Fruit fly (Drosophila melanogaster) whole organism, wandering third instar larva: Measurements from ENCODE around the gene CG3635.

Experiments
- CG32264 ChIP-seq: fragments of 200-800 bp; sonication (Bioruptor generic); optimal IDR thresholded peaks from 2 replicates; lab custom pipeline; 2016; ENCODE audit warnings: missing biosample characterization, missing genetic modification characterization
- CG9705 ChIP-seq: fragments of 200-800 bp; sonication (Bioruptor generic); optimal IDR thresholded peaks from 2 replicates; lab custom pipeline; 2018; ENCODE audit warnings: missing biosample characterization, mild to moderate bottlenecking, missing genetic modification characterization
- CrebA ChIP-seq: fragments of 200-800 bp; sonication (Bioruptor generic); optimal IDR thresholded peaks from 2 replicates; lab custom pipeline; 2016; ENCODE audit warnings: missing biosample characterization, mild to moderate bottlenecking, missing genetic modification characterization, borderline replicate concordance
- Dfd ChIP-seq: fragments of >200 bp; optimal IDR thresholded peaks from 2 replicates; lab custom pipeline; 2017; ENCODE audit warnings: missing biosample characterization, missing genetic modification characterization
- GATAd ChIP-seq: sonication (Bioruptor generic); optimal IDR thresholded peaks from 2 replicates; lab custom pipeline; 2016; ENCODE audit warnings: missing biosample characterization, missing genetic modification characterization
- HLH106 ChIP-seq: fragments of 200-800 bp; optimal IDR thresholded peaks from 3 replicates; lab custom pipeline; 2019; ENCODE audit warnings: missing biosample characterization, mild to moderate bottlenecking, missing genetic modification characterization, moderate library complexity
- Hnf4 ChIP-seq: fragments of 200-800 bp; sonication (Bioruptor generic); optimal IDR thresholded peaks from 2 replicates; lab custom pipeline; 2016; ENCODE audit warnings: missing biosample characterization, mild to moderate bottlenecking, missing genetic modification characterization
- Hr78 ChIP-seq: fragments of >200 bp; optimal IDR thresholded peaks from 2 replicates; lab custom pipeline; 2017; ENCODE audit warnings: missing biosample characterization, missing genetic modification characterization
- Hr83 ChIP-seq: fragments of 200-300 bp; sonication (Bioruptor generic); optimal IDR thresholded peaks from 2 replicates; lab custom pipeline; 2016; ENCODE audit warnings: missing biosample characterization, mild to moderate bottlenecking, missing genetic modification characterization, moderate library complexity; ENCODE audit not compliant: poor library complexity, severe bottlenecking
- N ChIP-seq: fragments of >200 bp; optimal IDR thresholded peaks from 2 replicates; lab custom pipeline; 2018; ENCODE audit warnings: missing biosample characterization, missing external identifiers, missing genetic modification characterization
- OdsH ChIP-seq: fragments of 200-800 bp; sonication (Bioruptor generic); optimal IDR thresholded peaks from 2 replicates; lab custom pipeline; 2016; ENCODE audit warnings: missing biosample characterization, mild to moderate bottlenecking, missing genetic modification characterization
- Rel ChIP-seq, 2 experiments: fragments of 200-800 bp; sonication (Bioruptor generic) in 1 of 2; optimal IDR thresholded peaks; 2 replicates in 1 of 2; 3 replicates in 1 of 2; lab custom pipeline; 2016 to 2019; ENCODE audit warnings: mild to moderate bottlenecking in 2 of 2, missing biosample characterization in 2 of 2, missing genetic modification characterization in 2 of 2, moderate library complexity in 1 of 2
- Vsx2 ChIP-seq: fragments of 200-300, 225-300 bp; sonication (Bioruptor generic); optimal IDR thresholded peaks from 2 replicates; lab custom pipeline; 2018; ENCODE audit warnings: missing biosample characterization, missing genetic modification characterization; ENCODE audit not compliant: partially characterized antibody
- br ChIP-seq: fragments of 200-800 bp; sonication (Bioruptor generic); optimal IDR thresholded peaks from 2 replicates; lab custom pipeline; 2016; ENCODE audit warnings: missing biosample characterization, missing genetic modification characterization
- brk ChIP-seq: fragments of 200-800 bp; sonication (Bioruptor generic); optimal IDR thresholded peaks from 2 replicates; lab custom pipeline; 2016; ENCODE audit warnings: missing biosample characterization, mild to moderate bottlenecking, missing genetic modification characterization
- dl ChIP-seq, 2 experiments: fragments of 175-275, 200-275 bp in 1 of 2; fragments of 200-275 bp in 1 of 2; sonication (Bioruptor generic); optimal IDR thresholded peaks; lab custom pipeline; 2018; ENCODE audit warnings: mild to moderate bottlenecking in 2 of 2, missing biosample characterization in 2 of 2, missing genetic modification characterization in 2 of 2, moderate library complexity in 2 of 2; ENCODE audit not compliant: partially characterized antibody in 2 of 2, insufficient read depth in 1 of 2
- dmrt93B ChIP-seq: fragments of 200-800 bp; sonication (Bioruptor generic); optimal IDR thresholded peaks from 2 replicates; lab custom pipeline; 2018; ENCODE audit warnings: missing biosample characterization, mild to moderate bottlenecking, missing genetic modification characterization
- dsf ChIP-seq: sonication (Bioruptor generic); optimal IDR thresholded peaks from 2 replicates; lab custom pipeline; 2016; ENCODE audit warnings: missing biosample characterization, missing genetic modification characterization, borderline replicate concordance
- ey ChIP-seq: fragments of 200-800 bp; sonication (Bioruptor generic); optimal IDR thresholded peaks from 2 replicates; lab custom pipeline; 2016; ENCODE audit warnings: missing biosample characterization, missing genetic modification characterization
- foxo ChIP-seq, 2 experiments: fragments of 200-800 bp; sonication (Bioruptor generic); optimal IDR thresholded peaks; 2 replicates in 1 of 2; 3 replicates in 1 of 2; lab custom pipeline; 2016 to 2017; ENCODE audit warnings: missing biosample characterization in 2 of 2, missing genetic modification characterization in 2 of 2
- fru ChIP-seq: fragments of 200-800 bp; sonication (Bioruptor generic); optimal IDR thresholded peaks from 3 replicates; lab custom pipeline; 2016; ENCODE audit warnings: missing biosample characterization, mild to moderate bottlenecking, missing genetic modification characterization
- h ChIP-seq: fragments of 200-800 bp; sonication (Bioruptor generic); optimal IDR thresholded peaks from 3 replicates; lab custom pipeline; 2016; ENCODE audit warnings: missing biosample characterization, mild to moderate bottlenecking, missing genetic modification characterization
- jim ChIP-seq: fragments of 175-275, 200-325 bp; sonication (Bioruptor generic); optimal IDR thresholded peaks from 2 replicates; lab custom pipeline; 2016; ENCODE audit warnings: missing biosample characterization, mild to moderate bottlenecking, missing genetic modification characterization
- lola ChIP-seq: fragments of >200 bp; optimal IDR thresholded peaks from 2 replicates; lab custom pipeline; 2017; ENCODE audit warnings: missing biosample characterization, missing genetic modification characterization
- pan ChIP-seq: fragments of >200 bp; optimal IDR thresholded peaks from 2 replicates; lab custom pipeline; 2017
- psq ChIP-seq: fragments of 200-800 bp; sonication (Bioruptor generic); optimal IDR thresholded peaks from 3 replicates; lab custom pipeline; 2017; ENCODE audit warnings: missing biosample characterization, mild to moderate bottlenecking, missing genetic modification characterization, moderate library complexity
- rgr ChIP-seq: fragments of 200-800 bp; sonication (Bioruptor generic); optimal IDR thresholded peaks from 3 replicates; lab custom pipeline; 2016; ENCODE audit warnings: missing biosample characterization, mild to moderate bottlenecking, missing genetic modification characterization
- sv ChIP-seq: fragments of 200-800 bp; sonication (Bioruptor generic); optimal IDR thresholded peaks from 3 replicates; lab custom pipeline; 2016; ENCODE audit warnings: missing biosample characterization, missing genetic modification characterization
- tai ChIP-seq: sonication (Bioruptor generic); optimal IDR thresholded peaks from 2 replicates; lab custom pipeline; 2016; ENCODE audit warnings: missing biosample characterization, missing genetic modification characterization
- woc ChIP-seq: sonication (Bioruptor generic); optimal IDR thresholded peaks from 2 replicates; lab custom pipeline; 2016; ENCODE audit warnings: missing biosample characterization, mild to moderate bottlenecking, missing genetic modification characterization

Gene CG3635

dm6 chr2L:22151323-22151722, 23.9 kb upstream of the CG3635 start, which contains the start of gene dunk:
Gene dunk (plus strand): TSS chr2L:22151623.
- TF ChIP-seq Rel (GFP tag; optimal IDR thresholded peaks at IDR 0.05; lab: Kevin White, UChicago): no peak
- TF ChIP-seq Rel (tag; optimal IDR thresholded peaks at IDR 0.05; lab: Kevin White, UChicago): no peak

dm6 chr2L:22153246-22153645, 22.0 kb upstream of the CG3635 start:
- TF ChIP-seq CG32264 (GFP tag; lab: Kevin White, UChicago): no peak
- no peak for TF ChIP-seq h (GFP tag; lab: Kevin White, UChicago)
- TF ChIP-seq rgr: no peak
- no peak for TF ChIP-seq dmrt93B (GFP tag; lab: Kevin White, UChicago)
- no peak for TF ChIP-seq GATAd (GFP tag; lab: Kevin White, UChicago)
- TF ChIP-seq psq (GFP tag; lab: Kevin White, UChicago): no peak
- no peak for TF ChIP-seq Hnf4
- no peak for TF ChIP-seq Hr78 (GFP tag; lab: Kevin White, UChicago)
- TF ChIP-seq CrebA (GFP tag; lab: Kevin White, UChicago): no peak
- TF ChIP-seq dsf (GFP tag; lab: Kevin White, UChicago): no peak
- TF ChIP-seq, all 38 proteins: peak for 0

dm6 chr2L:22159800-22160199, 15.4 kb upstream of the CG3635 start:
- no peak for TF ChIP-seq OdsH (GFP tag; lab: Kevin White, UChicago)
- TF ChIP-seq foxo (GFP tag; optimal IDR thresholded peaks at IDR 0.05; lab: Kevin White, UChicago): no peak
- TF ChIP-seq br (GFP tag; lab: Kevin White, UChicago): no peak
- TF ChIP-seq Rel (GFP tag; optimal IDR thresholded peaks at IDR 0.05; lab: Kevin White, UChicago): no peak
- no peak for TF ChIP-seq Rel (tag; optimal IDR thresholded peaks at IDR 0.05; lab: Kevin White, UChicago)
- TF ChIP-seq GATAd (GFP tag; lab: Kevin White, UChicago): no peak
- TF ChIP-seq sv: no peak
- TF ChIP-seq dl (GFP tag; optimal IDR thresholded peaks at IDR 0.05; lab: Kevin White, UChicago; ENCODE audit: insufficient read depth in 1 of 2, partially characterized antibody in 2 of 2): no peak
- no peak for TF ChIP-seq CrebA (GFP tag; lab: Kevin White, UChicago)
- TF ChIP-seq N (GFP tag; lab: Kevin White, UChicago): no peak
- no peak for TF ChIP-seq Vsx2 (GFP tag; lab: Kevin White, UChicago)

dm6 chr2L:22163302-22163701, 11.9 kb upstream of the CG3635 start:
- TF ChIP-seq Vsx2 (GFP tag; lab: Kevin White, UChicago) (no peak), Dfd (GFP tag; lab: Kevin White, UChicago) (peak; percentile 90), foxo (GFP tag; optimal IDR thresholded peaks at IDR 0.05; lab: Kevin White, UChicago) (no peak), br (GFP tag; lab: Kevin White, UChicago) (no peak), Hr78 (GFP tag; lab: Kevin White, UChicago) (no peak), HLH106 (tag; lab: Kevin White, UChicago) (no peak)

- TF ChIP-seq jim (no peak), woc (GFP tag; lab: Kevin White, UChicago) (no peak), Hnf4 (peak; percentile 55), ey (no peak), psq (GFP tag; lab: Kevin White, UChicago) (no peak), tai (peak; percentile 32), h (GFP tag; lab: Kevin White, UChicago) (peak; percentile 67), Rel (GFP tag; optimal IDR thresholded peaks at IDR 0.05; lab: Kevin White, UChicago) (peak; percentile 10), Rel (tag; optimal IDR thresholded peaks at IDR 0.05; lab: Kevin White, UChicago) (no peak), brk (GFP tag; lab: Kevin White, UChicago) (no peak), CrebA (GFP tag; lab: Kevin White, UChicago) (peak; percentile 47), Hr83 (GFP tag; lab: Kevin White, UChicago) (peak; percentile 66), N (GFP tag; lab: Kevin White, UChicago) (peak; percentile 30), br (GFP tag; lab: Kevin White, UChicago) (peak; percentile 59), Vsx2 (GFP tag; lab: Kevin White, UChicago) (peak; percentile 47), rgr (no peak), HLH106 (tag; lab: Kevin White, UChicago) (no peak), CG9705 (GFP tag; lab: Kevin White, UChicago) (peak; percentile 15), pan (no peak), lola (GFP tag; lab: Kevin White, UChicago) (no peak), sv (no peak), OdsH (GFP tag; lab: Kevin White, UChicago) (peak; percentile 56), fru (peak; percentile 85)
These were observed 6.6 kb upstream of the CG3635 start for dm6 chr2L:22168559-22169027.
